Worm (Caenorhabditis elegans): ENCODE data around the gene fbxa-78.

- no peak for TF ChIP-seq pha-2 (tag; optimal IDR thresholded peaks at IDR 0.05)
- no peak for TF ChIP-seq rnt-1 (tag; optimal IDR thresholded peaks at IDR 0.05)
- TF ChIP-seq pha-4 (tag; optimal IDR thresholded peaks at IDR 0.05): no peak
These were observed 32.0 kb downstream of the fbxa-78 start for ce11 chrIII:1226256-1226655.
